Worm (Caenorhabditis elegans) whole organism, early embryonic: ENCODE results near the gene tmbi-4.

Experiments used
- ama-1 ChIP-seq: fragments of 150-350 bp; optimal IDR thresholded peaks from 2 replicates; lab custom pipeline; 2014
- ceh-13 ChIP-seq: fragments of 200-800 bp; sonication (Bioruptor generic); optimal IDR thresholded peaks from 2 replicates; lab custom pipeline; 2018; ENCODE audit warnings: mild to moderate bottlenecking, missing genetic modification characterization, missing compliant biosample characterization
- scrt-1 ChIP-seq: fragments of 200-800 bp; sonication (Bioruptor generic); IDR thresholded peaks from 2 replicates; pipeline ENCODE4 v1.3.6; 2022; ENCODE audit warnings: missing genetic modification characterization, missing compliant biosample characterization
- tbx-37 ChIP-seq: fragments of 200-800 bp; sonication (Bioruptor generic); conservative IDR thresholded peaks from 2 replicates; pipeline ENCODE4 v1.3.6; 2022; ENCODE audit warnings: missing genetic modification reagents, missing genetic modification characterization, missing compliant biosample characterization

DNA sequence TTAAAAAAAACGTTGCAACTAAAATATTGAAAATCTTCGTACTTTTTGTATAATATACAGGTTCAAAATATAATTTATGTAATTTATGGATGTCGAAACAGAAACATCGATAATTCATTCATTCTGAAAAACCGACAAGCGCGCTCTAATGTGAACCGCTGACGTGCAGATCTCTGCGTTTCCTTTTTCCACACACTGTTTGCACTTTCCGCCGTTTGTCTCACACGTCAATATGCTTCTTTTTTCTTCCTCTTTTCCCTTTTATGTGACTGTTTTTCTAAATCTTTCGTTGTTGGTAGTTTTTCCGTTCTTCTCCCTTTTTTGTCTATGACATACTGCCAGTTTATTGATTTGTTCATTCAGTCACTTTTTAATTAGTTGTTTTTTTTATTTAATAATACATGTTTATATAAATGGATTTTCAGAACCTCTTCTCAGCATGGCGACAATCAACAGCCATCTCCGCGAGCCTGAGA, at the start of gene tmbi-4:
- TF ChIP-seq ama-1 (lab: Kevin White, UChicago), result no peak
- TF ChIP-seq ceh-13 (GFP tag; lab: Kevin White, UChicago), result no peak
- TF ChIP-seq scrt-1 (GFP tag; lab: Robert Waterston, UW), result no peak
- TF ChIP-seq tbx-37 (GFP tag; lab: Robert Waterston, UW), result no peak
